Fruit fly (Drosophila melanogaster) whole organism, embryonic: Measurements from ENCODE around the gene Tip60.

Source experiments
- Abd-B ChIP-seq: fragments of 200-800 bp; sonication (Bioruptor generic); optimal IDR thresholded peaks from 2 replicates; lab custom pipeline; 2018; ENCODE audit warnings: missing biosample characterization, mild to moderate bottlenecking, missing genetic modification characterization, moderate library complexity
- Adf1 ChIP-seq: fragments of 200-800 bp; sonication (Bioruptor generic); IDR thresholded peaks from 2 replicates; pipeline ENCODE4 v1.3.6; 2022; ENCODE audit warnings: missing biosample characterization, missing genetic modification characterization
- Atf3 ChIP-seq: fragments of 200-800 bp; sonication (Bioruptor generic); optimal IDR thresholded peaks from 3 replicates; lab custom pipeline; 2016; ENCODE audit warnings: missing biosample characterization, missing genetic modification characterization
- B-H2 ChIP-seq: fragments of 200-800 bp; sonication (Bioruptor generic); optimal IDR thresholded peaks from 2 replicates; lab custom pipeline; 2018; ENCODE audit warnings: missing biosample characterization, mild to moderate bottlenecking, missing genetic modification characterization
- CG10366 ChIP-seq: fragments of 200-800 bp; sonication (Bioruptor generic); IDR thresholded peaks from 2 replicates; pipeline ENCODE4 v1.3.6; 2022; ENCODE audit warnings: missing biosample characterization, missing genetic modification characterization
- CG10959 ChIP-seq: fragments of 200-800 bp; sonication (Bioruptor generic); IDR thresholded peaks from 2 replicates; pipeline ENCODE4 v1.3.6; 2022; ENCODE audit warnings: missing biosample characterization, missing genetic modification characterization
- CG11504 ChIP-seq: fragments of 200-800 bp; sonication (Bioruptor generic); optimal IDR thresholded peaks from 3 replicates; lab custom pipeline; 2019; ENCODE audit warnings: missing biosample characterization, mild to moderate bottlenecking, missing genetic modification characterization, moderate library complexity
- CG11560 ChIP-seq: fragments of 200-800 bp; sonication (Bioruptor generic); IDR thresholded peaks from 3 replicates; pipeline ENCODE4 v1.3.6; 2022; ENCODE audit warnings: missing biosample characterization, missing genetic modification characterization
- CG12299 ChIP-seq: fragments of 200-800 bp; sonication (Bioruptor generic); optimal IDR thresholded peaks from 2 replicates; lab custom pipeline; 2018; ENCODE audit warnings: missing biosample characterization, mild to moderate bottlenecking, missing genetic modification characterization
- CG12391 ChIP-seq: fragments of 200-800 bp; sonication (Bioruptor generic); optimal IDR thresholded peaks from 3 replicates; lab custom pipeline; 2018; ENCODE audit warnings: missing biosample characterization, mild to moderate bottlenecking, missing genetic modification characterization, moderate library complexity
- CG17359 ChIP-seq: fragments of 200-800 bp; sonication (Bioruptor generic); optimal IDR thresholded peaks from 3 replicates; lab custom pipeline; 2018; ENCODE audit warnings: missing biosample characterization, mild to moderate bottlenecking, missing genetic modification characterization, moderate library complexity
- CG1792 ChIP-seq: fragments of 200-800 bp; sonication (Bioruptor generic); optimal IDR thresholded peaks from 2 replicates; lab custom pipeline; 2016; ENCODE audit warnings: missing biosample characterization, missing genetic modification characterization
- CG18262 ChIP-seq: fragments of 200-800 bp; optimal IDR thresholded peaks from 3 replicates; lab custom pipeline; 2019; ENCODE audit warnings: missing biosample characterization, mild to moderate bottlenecking, missing genetic modification characterization, moderate library complexity
- CG30431 ChIP-seq: fragments of 200-800 bp; sonication (Bioruptor generic); optimal IDR thresholded peaks from 2 replicates; lab custom pipeline; 2017; ENCODE audit warnings: missing biosample characterization, missing genetic modification characterization
- CG32532 ChIP-seq: fragments of 200-800 bp; sonication (Bioruptor generic); IDR thresholded peaks from 2 replicates; pipeline ENCODE4 v1.3.6; 2022; ENCODE audit warnings: missing biosample characterization, missing genetic modification characterization
- CG6272 ChIP-seq: fragments of 200-800 bp; sonication (Bioruptor generic); IDR thresholded peaks from 2 replicates; pipeline ENCODE4 v1.3.6; 2022; ENCODE audit warnings: missing biosample characterization, missing genetic modification characterization
- CG6813 ChIP-seq: fragments of 200-800 bp; sonication (Bioruptor generic); optimal IDR thresholded peaks from 2 replicates; lab custom pipeline; 2017; ENCODE audit warnings: missing biosample characterization, missing genetic modification characterization, mild to moderate bottlenecking, moderate library complexity, missing genetic modification reagents
- CG7786 ChIP-seq: fragments of 200-800 bp; sonication (Bioruptor generic); optimal IDR thresholded peaks from 2 replicates; lab custom pipeline; 2016; ENCODE audit warnings: missing biosample characterization, missing genetic modification characterization
- CG9437 ChIP-seq: fragments of 200-800 bp; sonication (Bioruptor generic); optimal IDR thresholded peaks from 2 replicates; lab custom pipeline; 2018; ENCODE audit warnings: missing biosample characterization, mild to moderate bottlenecking, missing genetic modification characterization
- CTCF ChIP-seq: fragments of 200-800 bp; sonication (Bioruptor generic); optimal IDR thresholded peaks from 2 replicates; lab custom pipeline; 2017; ENCODE audit warnings: missing biosample characterization, mild to moderate bottlenecking, missing genetic modification characterization, moderate library complexity
- CrebB ChIP-seq: fragments of 200-800 bp; sonication (Bioruptor generic); optimal IDR thresholded peaks from 3 replicates; lab custom pipeline; 2018; ENCODE audit warnings: missing biosample characterization, mild to moderate bottlenecking, missing genetic modification characterization
- GATAe ChIP-seq: fragments of 200-800 bp; sonication (Bioruptor generic); conservative IDR thresholded peaks from 2 replicates; pipeline ENCODE4 v1.3.6; 2022; ENCODE audit warnings: missing biosample characterization, missing genetic modification characterization
- Gsc ChIP-seq: fragments of 200-800 bp; sonication (Bioruptor generic); IDR thresholded peaks from 2 replicates; pipeline ENCODE4 v1.3.6; 2022; ENCODE audit warnings: missing biosample characterization, missing genetic modification characterization
- HmgD ChIP-seq: fragments of 200-800 bp; sonication (Bioruptor generic); optimal IDR thresholded peaks from 3 replicates; lab custom pipeline; 2016; ENCODE audit warnings: missing biosample characterization, missing genetic modification characterization
- Lim3 ChIP-seq: fragments of 200-800 bp; sonication (Bioruptor generic); IDR thresholded peaks from 2 replicates; pipeline ENCODE4 v1.3.6; 2022; ENCODE audit warnings: missing biosample characterization, missing genetic modification characterization
- Mrtf ChIP-seq: fragments of 200-800 bp; sonication (Bioruptor generic); IDR thresholded peaks from 3 replicates; pipeline ENCODE4 v1.3.6; 2022; ENCODE audit warnings: missing biosample characterization, missing genetic modification characterization
- Myb ChIP-seq: fragments of 200-800 bp; sonication (Bioruptor generic); optimal IDR thresholded peaks from 2 replicates; lab custom pipeline; 2016; ENCODE audit warnings: missing biosample characterization, missing genetic modification characterization
- Sox100B ChIP-seq: fragments of 200-800 bp; sonication (Bioruptor generic); optimal IDR thresholded peaks from 3 replicates; lab custom pipeline; 2018; ENCODE audit warnings: missing biosample characterization, mild to moderate bottlenecking, missing genetic modification characterization
- Usf ChIP-seq: fragments of 200-800 bp; sonication (Bioruptor generic); optimal IDR thresholded peaks from 2 replicates; lab custom pipeline; 2017; ENCODE audit warnings: missing genotype, missing biosample characterization, missing genetic modification characterization
- chif ChIP-seq, 2 experiments: fragments of 200-800 bp; sonication (Bioruptor generic); optimal IDR thresholded peaks; 3 replicates each; lab custom pipeline; 2016; ENCODE audit warnings: missing biosample characterization in 2 of 2, missing genetic modification characterization in 2 of 2
- chn ChIP-seq: fragments of 200-800 bp; sonication (Bioruptor generic); optimal IDR thresholded peaks from 2 replicates; lab custom pipeline; 2016; ENCODE audit warnings: missing biosample characterization, missing genetic modification characterization
- croc ChIP-seq: fragments of 200-800 bp; sonication (Bioruptor generic); conservative IDR thresholded peaks from 3 replicates; pipeline ENCODE4 v1.3.6; 2022; ENCODE audit warnings: missing biosample characterization, missing genetic modification characterization
- crp ChIP-seq, 2 experiments: fragments of 200-800 bp; sonication (Bioruptor generic); optimal IDR thresholded peaks; 2 replicates in 1 of 2; 3 replicates in 1 of 2; lab custom pipeline; 2017; ENCODE audit warnings: missing biosample characterization in 2 of 2, missing genetic modification characterization in 2 of 2, mild to moderate bottlenecking in 1 of 2, moderate library complexity in 1 of 2
- dmrt99B ChIP-seq: fragments of 200-800 bp; sonication (Bioruptor generic); optimal IDR thresholded peaks from 2 replicates; lab custom pipeline; 2018; ENCODE audit warnings: missing biosample characterization, mild to moderate bottlenecking, missing genetic modification characterization, moderate library complexity
- grau ChIP-seq: fragments of 200-800 bp; optimal IDR thresholded peaks from 3 replicates; lab custom pipeline; 2019; ENCODE audit warnings: missing biosample characterization, mild to moderate bottlenecking, missing genetic modification characterization, moderate library complexity
- ken ChIP-seq: fragments of 200-800 bp; sonication (Bioruptor generic); IDR thresholded peaks from 3 replicates; pipeline ENCODE4 v1.3.6; 2022; ENCODE audit warnings: missing biosample characterization, missing genetic modification characterization
- lov ChIP-seq, 2 experiments: fragments of 200-800 bp in 1 of 2; fragments of >200 bp in 1 of 2; sonication (Bioruptor generic) in 1 of 2; IDR thresholded peaks in 1 of 2; optimal IDR thresholded peaks in 1 of 2; 2 replicates in 1 of 2; 3 replicates in 1 of 2; pipeline versions ENCODE4 v1.3.6 to Lab custom; 2017 to 2022; ENCODE audit warnings: missing biosample characterization in 1 of 2, missing genetic modification characterization in 1 of 2
- nau ChIP-seq: fragments of 200-800 bp; sonication (Bioruptor generic); optimal IDR thresholded peaks from 3 replicates; lab custom pipeline; 2017; ENCODE audit warnings: missing biosample characterization, mild to moderate bottlenecking, missing genetic modification characterization, missing genetic modification reagents
- odd ChIP-seq: fragments of 200-800 bp; sonication (Bioruptor generic); optimal IDR thresholded peaks from 2 replicates; lab custom pipeline; 2017; ENCODE audit warnings: missing biosample characterization, mild to moderate bottlenecking, missing genetic modification characterization
- otp ChIP-seq: fragments of 200-800 bp; sonication (Bioruptor generic); IDR thresholded peaks from 3 replicates; pipeline ENCODE4, ENCODE4 v1.3.6; 2022; ENCODE audit warnings: missing biosample characterization, missing genetic modification characterization
- prd ChIP-seq, 3 experiments: fragments of >200 bp in 2 of 3; fragments of 200-800 bp in 1 of 3; sonication (Bioruptor generic) in 1 of 3; optimal IDR thresholded peaks in 2 of 3; IDR thresholded peaks in 1 of 3; 2 replicates in 2 of 3; 3 replicates in 1 of 3; pipeline versions ENCODE4 v1.3.6 to Lab custom; 2017 to 2022; ENCODE audit warnings: missing biosample characterization in 1 of 3, missing genetic modification characterization in 1 of 3
- pzg ChIP-seq: fragments of 200-800 bp; sonication (Bioruptor generic); optimal IDR thresholded peaks from 3 replicates; lab custom pipeline; 2018; ENCODE audit warnings: missing biosample characterization, mild to moderate bottlenecking, missing genetic modification characterization, moderate library complexity
- ro ChIP-seq: fragments of 200-800 bp; sonication (Bioruptor generic); IDR thresholded peaks from 2 replicates; pipeline ENCODE4 v1.3.6; 2022; ENCODE audit warnings: missing biosample characterization, missing genetic modification characterization
- row ChIP-seq: fragments of 200-800 bp; sonication (Bioruptor generic); IDR thresholded peaks from 3 replicates; pipeline ENCODE4 v1.3.6; 2022; ENCODE audit warnings: missing biosample characterization, missing genetic modification characterization
- schlank ChIP-seq: fragments of 200-800 bp; sonication (Bioruptor generic); optimal IDR thresholded peaks from 2 replicates; lab custom pipeline; 2018; ENCODE audit warnings: missing biosample characterization, mild to moderate bottlenecking, missing genetic modification characterization
- sr ChIP-seq: fragments of 200-800 bp; sonication (Bioruptor generic); IDR thresholded peaks from 3 replicates; pipeline ENCODE4 v1.3.6; 2022; ENCODE audit warnings: missing biosample characterization, missing genetic modification characterization
- sug ChIP-seq: fragments of 200-800 bp; optimal IDR thresholded peaks from 2 replicates; lab custom pipeline; 2019; ENCODE audit warnings: missing biosample characterization, mild to moderate bottlenecking, missing genetic modification characterization, moderate library complexity
- tio ChIP-seq: fragments of 200-800 bp; sonication (Bioruptor generic); optimal IDR thresholded peaks from 2 replicates; lab custom pipeline; 2017; ENCODE audit warnings: missing biosample characterization, missing genetic modification characterization, inconsistent platforms
- tup ChIP-seq: fragments of 200-800 bp; sonication (Bioruptor generic); optimal IDR thresholded peaks from 2 replicates; lab custom pipeline; 2016; ENCODE audit warnings: missing biosample characterization, mild to moderate bottlenecking, missing genetic modification characterization, moderate library complexity
- wdn ChIP-seq: fragments of 200-800 bp; sonication (Bioruptor generic); IDR thresholded peaks from 2 replicates; pipeline ENCODE4 v1.3.6; 2022; ENCODE audit warnings: missing biosample characterization, missing genetic modification characterization
- yki ChIP-seq: fragments of >200 bp; optimal IDR thresholded peaks from 3 replicates; lab custom pipeline; 2018
- zen ChIP-seq: fragments of 200-800 bp; sonication (Bioruptor generic); optimal IDR thresholded peaks from 3 replicates; lab custom pipeline; 2018; ENCODE audit warnings: missing biosample characterization, mild to moderate bottlenecking, missing genetic modification characterization, moderate library complexity

Tip60 gene

dm6 chrX:4150989-4151388 lies 33.7 kb upstream of the Tip60 start (continued):
- TF ChIP-seq zen (tag; lab: Kevin White, UChicago) (peak; percentile 3), Myb (GFP tag; lab: Kevin White, UChicago) (no peak), Gsc (GFP tag; lab: Robert Waterston, UW) (no peak), CG18262 (tag; lab: Kevin White, UChicago) (no peak), croc (no peak), GATAe (GFP tag; lab: Robert Waterston, UW) (no peak), grau (tag; lab: Kevin White, UChicago) (peak; percentile 6), CG6272 (GFP tag; lab: Robert Waterston, UW) (no peak), lov (optimal IDR thresholded peaks at IDR 0.05; lab: Kevin White, UChicago) (no peak), lov (GFP tag; IDR thresholded peaks at IDR 0.05; lab: Robert Waterston, UW) (no peak), Sox100B (GFP tag; lab: Kevin White, UChicago) (no peak), CG32532 (GFP tag; lab: Robert Waterston, UW) (0 out of 2 replicates have a peak, but pooled peaks have one; percentile 7), crp (GFP tag; optimal IDR thresholded peaks at IDR 0.05; lab: Kevin White, UChicago) (no peak), CTCF (GFP tag; lab: Kevin White, UChicago) (no peak), dmrt99B (peak; percentile 41), Lim3 (GFP tag; lab: Robert Waterston, UW) (no peak), nau (GFP tag; lab: Kevin White, UChicago) (no peak), chn (no peak), CG30431 (GFP tag; lab: Kevin White, UChicago) (no peak), Mrtf (GFP tag; lab: Robert Waterston, UW) (no peak), odd (no peak), CG12391 (tag; lab: Kevin White, UChicago) (no peak), tio (GFP tag; lab: Kevin White, UChicago) (peak; percentile 8), CG11560 (tag; lab: Robert Waterston, UW) (no peak), tup (GFP tag; lab: Kevin White, UChicago) (no peak), CG7786 (GFP tag; lab: Kevin White, UChicago) (no peak), CG17359 (tag; lab: Kevin White, UChicago) (no peak), wdn (GFP tag; lab: Robert Waterston, UW) (no peak), row (GFP tag; lab: Robert Waterston, UW) (peak; percentile 56; the same call in 2 of the 3 replicates), CG6813 (GFP tag; lab: Kevin White, UChicago) (no peak), CrebB (no peak), otp (no peak), CG9437 (GFP tag; lab: Kevin White, UChicago) (no peak), chif (GFP tag; optimal IDR thresholded peaks at IDR 0.05; lab: Kevin White, UChicago) (no peak), B-H2 (no peak), HmgD (GFP tag; lab: Kevin White, UChicago) (no peak), ken (0 out of 3 replicates have a peak, but pooled peaks have one; percentile 23), sr (GFP tag; lab: Robert Waterston, UW) (no peak), CG12299 (no peak), Atf3 (GFP tag; lab: Kevin White, UChicago) (no peak), CG1792 (GFP tag; lab: Kevin White, UChicago) (no peak), prd (optimal IDR thresholded peaks at IDR 0.05; lab: Kevin White, UChicago) (no peak), prd (GFP tag; IDR thresholded peaks at IDR 0.05; lab: Robert Waterston, UW) (no peak; the same call in 2 of the 3 replicates), yki (lab: Kevin White, UChicago) (no peak), CG10366 (GFP tag; lab: Robert Waterston, UW) (no peak), Usf (GFP tag; lab: Kevin White, UChicago) (no peak), pzg (GFP tag; lab: Kevin White, UChicago) (no peak), sug (tag; lab: Kevin White, UChicago) (no peak), Abd-B (GFP tag; lab: Kevin White, UChicago) (no peak), CG11504 (tag; lab: Kevin White, UChicago) (peak; percentile 23), schlank (no peak), ro (no peak), CG10959 (GFP tag; lab: Robert Waterston, UW) (no peak), Adf1 (GFP tag; lab: Robert Waterston, UW) (no peak)
